Fruit fly (Drosophila melanogaster) whole organism, prepupa: Measurements from ENCODE around the gene CG31301.

ENCODE experiments used
- CG11294 ChIP-seq: fragments of 200-800 bp; sonication (Bioruptor generic); IDR thresholded peaks from 2 replicates; pipeline ENCODE4 v1.3.6; 2022; ENCODE audit warnings: missing biosample characterization, missing genetic modification characterization
- Ets21C ChIP-seq: fragments of 200-800 bp; sonication (Bioruptor generic); optimal IDR thresholded peaks from 3 replicates; lab custom pipeline; 2016; ENCODE audit warnings: missing biosample characterization, missing genetic modification characterization
- Hr39 ChIP-seq: fragments of 200-800 bp; sonication (Bioruptor generic); optimal IDR thresholded peaks from 2 replicates; lab custom pipeline; 2016; ENCODE audit warnings: missing biosample characterization, missing genetic modification characterization
- Hr4 ChIP-seq: fragments of 200-800 bp; sonication (Bioruptor generic); optimal IDR thresholded peaks from 3 replicates; lab custom pipeline; 2016; ENCODE audit warnings: missing biosample characterization, missing genetic modification characterization
- Lpt ChIP-seq: fragments of 200-800 bp; sonication (Bioruptor generic); optimal IDR thresholded peaks from 3 replicates; lab custom pipeline; 2016; ENCODE audit warnings: missing biosample characterization, missing genetic modification characterization
- OdsH ChIP-seq: fragments of 200-800 bp; sonication (Bioruptor generic); optimal IDR thresholded peaks from 3 replicates; lab custom pipeline; 2016; ENCODE audit warnings: missing biosample characterization, missing genetic modification characterization
- Sox102F ChIP-seq: fragments of 200-800 bp; sonication (Bioruptor generic); optimal IDR thresholded peaks from 2 replicates; lab custom pipeline; 2016; ENCODE audit warnings: missing biosample characterization, mild to moderate bottlenecking, missing genetic modification characterization
- Sox15 ChIP-seq: fragments of 200-800 bp; sonication (Bioruptor generic); optimal IDR thresholded peaks from 3 replicates; lab custom pipeline; 2016; ENCODE audit warnings: missing biosample characterization, missing genetic modification characterization
- dac ChIP-seq: fragments of 200-800 bp; sonication (Bioruptor generic); optimal IDR thresholded peaks from 2 replicates; lab custom pipeline; 2017; ENCODE audit warnings: missing biosample characterization, mild to moderate bottlenecking, missing genetic modification characterization

DNA sequence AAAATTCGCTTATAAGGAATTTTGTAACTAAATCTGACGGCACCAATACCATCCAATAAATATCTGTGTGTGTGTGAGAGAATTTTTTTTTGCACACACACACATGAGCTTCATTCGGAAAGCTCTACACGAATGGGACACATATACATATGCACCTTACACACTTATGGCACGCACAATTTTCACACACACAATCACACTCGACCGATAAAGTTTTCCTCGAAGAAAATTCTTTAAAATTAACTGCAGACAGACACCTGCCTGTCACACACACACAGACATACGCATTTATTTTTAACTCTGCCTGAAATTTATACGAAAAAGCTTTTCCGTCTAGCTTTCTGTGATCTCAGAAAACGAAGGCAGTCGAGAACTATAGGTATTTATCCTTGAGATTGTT is 35.3 kb upstream of the CG31301 start:
- TF ChIP-seq Hr39 (GFP tag; lab: Kevin White, UChicago) (no peak), CG11294 (GFP tag; lab: Robert Waterston, UW) (no peak), dac (no peak), Sox102F (no peak), Ets21C (GFP tag; lab: Kevin White, UChicago) (no peak), OdsH (no peak), Hr4 (GFP tag; lab: Kevin White, UChicago) (no peak), Lpt (GFP tag; lab: Kevin White, UChicago) (no peak), Sox15 (no peak)
